Fruit fly (Drosophila melanogaster) whole organism, embryonic: Measurements from ENCODE around the gene Ero1L.
A peak's percentile ranks its signal among the peaks of the same experiment; 100 is the strongest.

Source experiments
- Ada2b ChIP-seq: fragments of 200-800 bp; sonication (Bioruptor generic); IDR thresholded peaks from 2 replicates; pipeline ENCODE4 v1.3.6; 2022; ENCODE audit warnings: missing biosample characterization, missing genetic modification characterization
- CG11398 ChIP-seq: fragments of 200-800 bp; sonication (Bioruptor generic); optimal IDR thresholded peaks from 2 replicates; lab custom pipeline; 2016; ENCODE audit warnings: missing biosample characterization, missing genetic modification characterization
- CG12071 ChIP-seq: fragments of 200-800 bp; sonication (Bioruptor generic); optimal IDR thresholded peaks from 3 replicates; lab custom pipeline; 2018; ENCODE audit warnings: missing biosample characterization, mild to moderate bottlenecking, missing genetic modification characterization
- CG12236 ChIP-seq: fragments of 200-800 bp; sonication (Bioruptor generic); optimal IDR thresholded peaks from 2 replicates; lab custom pipeline; 2016; ENCODE audit warnings: missing biosample characterization, missing genetic modification characterization
- CG12744 ChIP-seq: fragments of 200-800 bp; sonication (Bioruptor generic); optimal IDR thresholded peaks from 2 replicates; lab custom pipeline; 2016; ENCODE audit warnings: missing biosample characterization, missing genetic modification characterization
- CG13775 ChIP-seq: fragments of 200-800 bp; sonication (Bioruptor generic); optimal IDR thresholded peaks from 3 replicates; lab custom pipeline; 2017; ENCODE audit warnings: missing biosample characterization, mild to moderate bottlenecking, missing genetic modification characterization
- CG14860 ChIP-seq: fragments of 200-800 bp; sonication (Bioruptor generic); IDR thresholded peaks from 3 replicates; pipeline ENCODE4 v1.3.6; 2022; ENCODE audit warnings: missing biosample characterization, missing genetic modification characterization; ENCODE audit not compliant: partially characterized antibody
- CG17385 ChIP-seq: fragments of 200-800 bp; sonication (Bioruptor generic); optimal IDR thresholded peaks from 3 replicates; lab custom pipeline; 2018; ENCODE audit warnings: missing biosample characterization, mild to moderate bottlenecking, missing genetic modification characterization
- CG3281 ChIP-seq: fragments of 200-800 bp; sonication (Bioruptor generic); optimal IDR thresholded peaks from 3 replicates; lab custom pipeline; 2017; ENCODE audit warnings: missing biosample characterization, mild to moderate bottlenecking, missing genetic modification characterization
- CG4854 ChIP-seq: fragments of 200-800 bp; sonication (Bioruptor generic); optimal IDR thresholded peaks from 2 replicates; lab custom pipeline; 2016; ENCODE audit warnings: missing biosample characterization, missing genetic modification characterization, inconsistent platforms
- CG7357 ChIP-seq: fragments of 200-800 bp; sonication (Bioruptor generic); IDR thresholded peaks from 3 replicates; pipeline ENCODE4 v1.3.6; 2022; ENCODE audit warnings: missing biosample characterization, missing genetic modification characterization
- CG7786 ChIP-seq: fragments of 200-800 bp; sonication (Bioruptor generic); optimal IDR thresholded peaks from 2 replicates; lab custom pipeline; 2016; ENCODE audit warnings: missing biosample characterization, missing genetic modification characterization
- CG8089 ChIP-seq: fragments of 200-800 bp; sonication (Bioruptor generic); optimal IDR thresholded peaks from 3 replicates; lab custom pipeline; 2016; ENCODE audit warnings: missing biosample characterization, missing genetic modification characterization
- CG9727 ChIP-seq: fragments of 200-800 bp; sonication (Bioruptor generic); optimal IDR thresholded peaks from 3 replicates; lab custom pipeline; 2017; ENCODE audit warnings: missing biosample characterization, mild to moderate bottlenecking, missing genetic modification characterization
- CG9876 ChIP-seq: fragments of 200-800 bp; sonication (Bioruptor generic); optimal IDR thresholded peaks from 2 replicates; lab custom pipeline; 2016; ENCODE audit warnings: missing biosample characterization, missing genetic modification characterization
- Dfd ChIP-seq, 2 experiments: fragments of >200 bp; optimal IDR thresholded peaks; 2 replicates each; lab custom pipeline; 2017; ENCODE audit warnings: missing biosample characterization in 2 of 2, missing genetic modification characterization in 2 of 2
- Dip2 ChIP-seq: fragments of 200-800 bp; sonication (Bioruptor generic); IDR thresholded peaks from 2 replicates; pipeline ENCODE4 v1.3.6; 2022; ENCODE audit warnings: missing biosample characterization, missing genetic modification characterization
- Dip3 ChIP-seq: fragments of 200-800 bp; sonication (Bioruptor generic); optimal IDR thresholded peaks from 3 replicates; lab custom pipeline; 2016; ENCODE audit warnings: missing biosample characterization, missing genetic modification characterization
- ERR ChIP-seq: fragments of 200-800 bp; sonication (Bioruptor generic); optimal IDR thresholded peaks from 2 replicates; lab custom pipeline; 2016; ENCODE audit warnings: missing biosample characterization, missing genetic modification characterization
- HLH4C ChIP-seq: fragments of 200-800 bp; sonication (Bioruptor generic); IDR thresholded peaks from 3 replicates; pipeline ENCODE4 v1.3.6; 2022; ENCODE audit warnings: missing biosample characterization, missing genetic modification characterization; ENCODE audit not compliant: partially characterized antibody
- Hey ChIP-seq: fragments of 200-800 bp; sonication (Bioruptor generic); optimal IDR thresholded peaks from 3 replicates; lab custom pipeline; 2018; ENCODE audit warnings: missing biosample characterization, mild to moderate bottlenecking, missing genetic modification characterization
- Hr3 ChIP-seq: fragments of 200-800 bp; sonication (Bioruptor generic); optimal IDR thresholded peaks from 3 replicates; lab custom pipeline; 2016; ENCODE audit warnings: missing biosample characterization, missing genetic modification characterization
- Hr78 ChIP-seq, 2 experiments: fragments of 200-800 bp in 1 of 2; fragments of >200 bp in 1 of 2; sonication (Bioruptor generic) in 1 of 2; optimal IDR thresholded peaks; 2 replicates each; lab custom pipeline; 2017 to 2019; ENCODE audit warnings: missing biosample characterization in 2 of 2, missing genetic modification characterization in 2 of 2, mild to moderate bottlenecking in 1 of 2, moderate library complexity in 1 of 2
- Hsf ChIP-seq: fragments of 200-800 bp; sonication (Bioruptor generic); optimal IDR thresholded peaks from 3 replicates; lab custom pipeline; 2016; ENCODE audit warnings: missing biosample characterization, missing genetic modification characterization
- Lpt ChIP-seq: fragments of >200 bp; optimal IDR thresholded peaks from 2 replicates; lab custom pipeline; 2018; ENCODE audit warnings: missing biosample characterization, missing genetic modification characterization
- MTF-1 ChIP-seq: fragments of 200-800 bp; sonication (Bioruptor generic); optimal IDR thresholded peaks from 2 replicates; lab custom pipeline; 2018; ENCODE audit warnings: missing biosample characterization, mild to moderate bottlenecking, missing genetic modification characterization, borderline replicate concordance
- NC2β ChIP-seq: fragments of 200-800 bp; sonication (Bioruptor generic); optimal IDR thresholded peaks from 2 replicates; lab custom pipeline; 2016; ENCODE audit warnings: missing biosample characterization, missing genetic modification characterization
- Xbp1 ChIP-seq: fragments of 200-800 bp; sonication (Bioruptor generic); optimal IDR thresholded peaks from 3 replicates; lab custom pipeline; 2016; ENCODE audit warnings: missing biosample characterization, mild to moderate bottlenecking, missing genetic modification characterization
- YL-1 ChIP-seq: fragments of 200-800 bp; sonication (Bioruptor generic); optimal IDR thresholded peaks from 3 replicates; lab custom pipeline; 2017; ENCODE audit warnings: missing biosample characterization, mild to moderate bottlenecking, missing genetic modification characterization
- ab ChIP-seq: fragments of 200-800 bp; sonication (Bioruptor generic); optimal IDR thresholded peaks from 2 replicates; lab custom pipeline; 2016; ENCODE audit warnings: missing biosample characterization, missing genetic modification characterization
- az2 ChIP-seq: fragments of 200-800 bp; sonication (Bioruptor generic); optimal IDR thresholded peaks from 3 replicates; lab custom pipeline; 2016; ENCODE audit warnings: missing biosample characterization, missing genetic modification characterization
- caup ChIP-seq: fragments of 200-800 bp; sonication (Bioruptor generic); optimal IDR thresholded peaks from 3 replicates; lab custom pipeline; 2017; ENCODE audit warnings: missing biosample characterization, mild to moderate bottlenecking, missing genetic modification characterization, moderate library complexity; ENCODE audit not compliant: severe bottlenecking
- chm ChIP-seq: fragments of 200-800 bp; sonication (Bioruptor generic); IDR thresholded peaks from 2 replicates; pipeline ENCODE4 v1.3.6; 2022; ENCODE audit warnings: missing biosample characterization, missing genetic modification characterization
- chn ChIP-seq: fragments of 200-800 bp; sonication (Bioruptor generic); optimal IDR thresholded peaks from 2 replicates; lab custom pipeline; 2016; ENCODE audit warnings: missing biosample characterization, missing genetic modification characterization
- crp ChIP-seq, 2 experiments: fragments of 200-800 bp; sonication (Bioruptor generic); optimal IDR thresholded peaks; 2 replicates in 1 of 2; 3 replicates in 1 of 2; lab custom pipeline; 2017; ENCODE audit warnings: missing biosample characterization in 2 of 2, missing genetic modification characterization in 2 of 2, mild to moderate bottlenecking in 1 of 2, moderate library complexity in 1 of 2
- da ChIP-seq: fragments of 200-800 bp; sonication (Bioruptor generic); optimal IDR thresholded peaks from 2 replicates; lab custom pipeline; 2016; ENCODE audit warnings: missing biosample characterization, missing genetic modification characterization
- fu2 ChIP-seq: fragments of 200-800 bp; sonication (Bioruptor generic); optimal IDR thresholded peaks from 2 replicates; lab custom pipeline; 2016; ENCODE audit warnings: missing biosample characterization, missing genetic modification characterization
- hth ChIP-seq: fragments of >200 bp; optimal IDR thresholded peaks from 2 replicates; lab custom pipeline; 2017; ENCODE audit warnings: inconsistent platforms
- lmd ChIP-seq: fragments of 200-800 bp; sonication (Bioruptor generic); IDR thresholded peaks from 2 replicates; pipeline ENCODE4 v1.3.6; 2022; ENCODE audit warnings: missing biosample characterization, missing genetic modification characterization
- lov ChIP-seq, 2 experiments: fragments of 200-800 bp in 1 of 2; fragments of >200 bp in 1 of 2; sonication (Bioruptor generic) in 1 of 2; IDR thresholded peaks in 1 of 2; optimal IDR thresholded peaks in 1 of 2; 2 replicates in 1 of 2; 3 replicates in 1 of 2; pipeline versions ENCODE4 v1.3.6 to Lab custom; 2017 to 2022; ENCODE audit warnings: missing biosample characterization in 1 of 2, missing genetic modification characterization in 1 of 2
- nmo ChIP-seq: fragments of 200-800 bp; sonication (Bioruptor generic); optimal IDR thresholded peaks from 2 replicates; lab custom pipeline; 2018; ENCODE audit warnings: missing biosample characterization, mild to moderate bottlenecking, missing genetic modification characterization, moderate library complexity
- nom ChIP-seq: fragments of 200-800 bp; sonication (Bioruptor generic); optimal IDR thresholded peaks from 2 replicates; lab custom pipeline; 2017; ENCODE audit warnings: missing biosample characterization, missing genetic modification characterization, mild to moderate bottlenecking, moderate library complexity, missing genetic modification reagents
- peb ChIP-seq: fragments of 200-800 bp; sonication (Bioruptor generic); IDR thresholded peaks from 2 replicates; pipeline ENCODE4 v1.3.6; 2022; ENCODE audit warnings: missing biosample characterization, missing genetic modification characterization
- ranshi ChIP-seq: fragments of 200-800 bp; sonication (Bioruptor generic); IDR thresholded peaks from 2 replicates; pipeline ENCODE4 v1.3.6; 2022; ENCODE audit warnings: missing biosample characterization, missing genetic modification characterization
- run ChIP-seq: fragments of 200-800 bp; sonication (Bioruptor generic); optimal IDR thresholded peaks from 3 replicates; lab custom pipeline; 2018; ENCODE audit warnings: missing biosample characterization, mild to moderate bottlenecking, missing genetic modification characterization
- sima ChIP-seq: fragments of 200-800 bp; sonication (Bioruptor generic); optimal IDR thresholded peaks from 2 replicates; lab custom pipeline; 2016; ENCODE audit warnings: missing biosample characterization, missing genetic modification characterization
- sna ChIP-seq: fragments of 200-800 bp; sonication (Bioruptor generic); IDR thresholded peaks from 2 replicates; pipeline ENCODE4 v1.3.6; 2022; ENCODE audit warnings: missing biosample characterization, missing genetic modification characterization; ENCODE audit not compliant: partially characterized antibody
- tna ChIP-seq: fragments of 200-800 bp; sonication (Bioruptor generic); IDR thresholded peaks from 2 replicates; pipeline ENCODE4 v1.3.6; 2022; ENCODE audit warnings: missing biosample characterization, missing genetic modification characterization; ENCODE audit not compliant: partially characterized antibody
- zfh1 ChIP-seq: fragments of 200-800 bp; sonication (Bioruptor generic); IDR thresholded peaks from 3 replicates; pipeline ENCODE4 v1.3.6; 2022; ENCODE audit warnings: missing biosample characterization, missing genetic modification characterization

Ero1L gene

dm6 chr3L:4193730-4194649 lies 23.8 kb downstream of the Ero1L start, which contains the start of gene CG43367 (continued):
- TF ChIP-seq hth (lab: Kevin White, UChicago): no peak
- TF ChIP-seq sna (GFP tag; lab: Robert Waterston, UW): no peak
- no peak for TF ChIP-seq CG7357 (GFP tag; lab: Robert Waterston, UW)
- TF ChIP-seq CG13775 (GFP tag; lab: Kevin White, UChicago): no peak
- TF ChIP-seq Lpt (GFP tag; lab: Kevin White, UChicago): no peak
- TF ChIP-seq Dip2 (GFP tag; lab: Robert Waterston, UW): no peak
- no peak for TF ChIP-seq chn (GFP tag; lab: Kevin White, UChicago)
- no peak for TF ChIP-seq caup (GFP tag; lab: Kevin White, UChicago)
- peak; percentile 4 for TF ChIP-seq fu2 (GFP tag; lab: Kevin White, UChicago)
- TF ChIP-seq zfh1 (GFP tag; lab: Robert Waterston, UW): 0 out of 3 replicates have a peak, but pooled peaks have one; percentile 12
- TF ChIP-seq Hey (tag; lab: Kevin White, UChicago): no peak
- TF ChIP-seq ranshi: peak; percentile 5; the same call in 1 of the 2 replicates
- TF ChIP-seq CG4854 (GFP tag; lab: Kevin White, UChicago): no peak
- no peak for TF ChIP-seq Hr78 (GFP tag; optimal IDR thresholded peaks at IDR 0.05; lab: Kevin White, UChicago)
- TF ChIP-seq CG8089 (GFP tag; lab: Kevin White, UChicago): no peak
- TF ChIP-seq Hsf: no peak
- no peak for TF ChIP-seq ERR (GFP tag; lab: Kevin White, UChicago)
- TF ChIP-seq az2: no peak
- TF ChIP-seq CG7786 (GFP tag; lab: Kevin White, UChicago): no peak
- peak; percentile 10 for TF ChIP-seq CG11398 (GFP tag; lab: Kevin White, UChicago)
- TF ChIP-seq tna (GFP tag; lab: Robert Waterston, UW): no peak
- TF ChIP-seq da (GFP tag; lab: Kevin White, UChicago): no peak
- TF ChIP-seq CG12744: no peak
- no peak for TF ChIP-seq nom (GFP tag; lab: Kevin White, UChicago)
- TF ChIP-seq run (tag; lab: Kevin White, UChicago): no peak
- no peak for TF ChIP-seq CG14860 (GFP tag; lab: Robert Waterston, UW)
- peak; percentile 94 to 98 for TF ChIP-seq crp (GFP tag; optimal IDR thresholded peaks at IDR 0.05; lab: Kevin White, UChicago)
- TF ChIP-seq ab (GFP tag; lab: Kevin White, UChicago): no peak
- no peak for TF ChIP-seq sima (GFP tag; lab: Kevin White, UChicago)
- no peak for TF ChIP-seq CG12236 (GFP tag; lab: Kevin White, UChicago)
- TF ChIP-seq YL-1 (GFP tag; lab: Kevin White, UChicago): peak; percentile 45
- TF ChIP-seq Ada2b (GFP tag; lab: Robert Waterston, UW): no peak
- TF ChIP-seq CG9876 (GFP tag; lab: Kevin White, UChicago): no peak
- no peak for TF ChIP-seq Dip3 (GFP tag; lab: Kevin White, UChicago)
- peak; percentile 15 for TF ChIP-seq nmo (GFP tag; lab: Kevin White, UChicago)
- TF ChIP-seq Hr3 (GFP tag; lab: Kevin White, UChicago): no peak
- TF ChIP-seq peb (GFP tag; lab: Robert Waterston, UW): no peak
- no peak for TF ChIP-seq Xbp1 (GFP tag; lab: Kevin White, UChicago)
- no peak for TF ChIP-seq NC2β (GFP tag; lab: Kevin White, UChicago)
- TF ChIP-seq HLH4C: no peak
- TF ChIP-seq CG3281 (GFP tag; lab: Kevin White, UChicago): no peak
- no peak for TF ChIP-seq CG9727 (GFP tag; lab: Kevin White, UChicago)
- TF ChIP-seq CG12071: no peak
- TF ChIP-seq lov (optimal IDR thresholded peaks at IDR 0.05; lab: Kevin White, UChicago): no peak
- no peak for TF ChIP-seq lov (GFP tag; IDR thresholded peaks at IDR 0.05; lab: Robert Waterston, UW)
- peak; percentile 6 for TF ChIP-seq MTF-1 (GFP tag; lab: Kevin White, UChicago)
- TF ChIP-seq Dfd (GFP tag; optimal IDR thresholded peaks at IDR 0.05; lab: Kevin White, UChicago): no peak
- no peak for TF ChIP-seq lmd (GFP tag; lab: Robert Waterston, UW)
- TF ChIP-seq chm: 0 out of 2 replicates have a peak, but pooled peaks have one; percentile 11
- peak; percentile 99 for TF ChIP-seq CG17385
